Worm (Caenorhabditis elegans) whole organism, mixed stage, embryonic: ENCODE results near the gene T06A10.107.
"Not testable (repeated sequence)": the region's sequence is repeated elsewhere in the genome, so short reads cannot be mapped to it uniquely, and the experiment has no call there.

Source experiments
- blmp-1 ChIP-seq: fragments of 150-350 bp; optimal IDR thresholded peaks from 2 replicates; lab custom pipeline; 2014; ENCODE audit warnings: missing biosample characterization, missing genetic modification characterization
- ceh-39 ChIP-seq: fragments of 150-350 bp; optimal IDR thresholded peaks from 2 replicates; lab custom pipeline; 2014; ENCODE audit warnings: missing biosample characterization, missing genetic modification characterization
- ceh-83 ChIP-seq: fragments of 200-800 bp; sonication (Bioruptor generic); optimal IDR thresholded peaks from 2 replicates; lab custom pipeline; 2018; ENCODE audit warnings: mild to moderate bottlenecking, missing genetic modification characterization, missing compliant biosample characterization
- drap-1 ChIP-seq: fragments of 200-800 bp; sonication (Bioruptor generic); optimal IDR thresholded peaks from 3 replicates; lab custom pipeline; 2018; ENCODE audit warnings: mild to moderate bottlenecking, missing genetic modification characterization, missing compliant biosample characterization
- elt-1 ChIP-seq: sonication (generic microtip); optimal IDR thresholded peaks from 2 replicates; lab custom pipeline; 2017; ENCODE audit warnings: missing genetic modification characterization, mild to moderate bottlenecking, missing compliant biosample characterization, antibody characterized with exemption, moderate library complexity, borderline replicate concordance; ENCODE audit not compliant: insufficient read depth
- elt-3 ChIP-seq: fragments of 150-350 bp; optimal IDR thresholded peaks from 2 replicates; lab custom pipeline; 2014; ENCODE audit warnings: missing biosample characterization, missing genetic modification characterization
- lin-13 ChIP-seq: fragments of 150-350 bp; optimal IDR thresholded peaks from 2 replicates; lab custom pipeline; 2014; ENCODE audit warnings: missing biosample characterization, missing genetic modification characterization
- lin-32 ChIP-seq: fragments of 200-800 bp; sonication (Bioruptor generic); optimal IDR thresholded peaks from 2 replicates; lab custom pipeline; 2018; ENCODE audit warnings: mild to moderate bottlenecking, missing genetic modification characterization, missing compliant biosample characterization
- lsy-2 ChIP-seq: fragments of 150-350 bp; optimal IDR thresholded peaks from 2 replicates; lab custom pipeline; 2014; ENCODE audit warnings: missing biosample characterization, missing genetic modification characterization
- mab-5 ChIP-seq: fragments of 150-350 bp; optimal IDR thresholded peaks from 2 replicates; lab custom pipeline; 2014; ENCODE audit warnings: missing biosample characterization, missing genetic modification characterization
- nhr-12 ChIP-seq: fragments of 150-350 bp; optimal IDR thresholded peaks from 2 replicates; lab custom pipeline; 2014; ENCODE audit warnings: missing biosample characterization, missing genetic modification characterization
- nhr-2 ChIP-seq: fragments of 150-350 bp; optimal IDR thresholded peaks from 2 replicates; lab custom pipeline; 2014; ENCODE audit warnings: missing biosample characterization, missing genetic modification characterization
- nhr-76 ChIP-seq: sonication (generic microtip); optimal IDR thresholded peaks from 2 replicates; lab custom pipeline; 2017; ENCODE audit warnings: missing biosample characterization, missing genetic modification characterization
- pha-4 ChIP-seq: fragments of 150-350 bp; optimal IDR thresholded peaks from 2 replicates; lab custom pipeline; 2018; ENCODE audit warnings: missing biosample characterization, missing genetic modification reagents, missing genetic modification characterization
- sem-2 ChIP-seq: fragments of 200-800 bp; sonication (Bioruptor generic); optimal IDR thresholded peaks from 2 replicates; lab custom pipeline; 2018; ENCODE audit warnings: mild to moderate bottlenecking, missing genetic modification characterization, missing compliant biosample characterization
- snpc-4 ChIP-seq: fragments of 150-350 bp; optimal IDR thresholded peaks from 2 replicates; lab custom pipeline; 2014; ENCODE audit warnings: missing biosample characterization, missing genetic modification characterization
- tbx-8 ChIP-seq: fragments of 200-800 bp; sonication (Bioruptor generic); optimal IDR thresholded peaks from 2 replicates; lab custom pipeline; 2018; ENCODE audit warnings: mild to moderate bottlenecking, missing genetic modification characterization, moderate library complexity, missing compliant biosample characterization
- unc-39 ChIP-seq: fragments of 150-350 bp; optimal IDR thresholded peaks from 2 replicates; lab custom pipeline; 2014; ENCODE audit warnings: missing biosample characterization, missing genetic modification characterization
- unc-62 ChIP-seq: fragments of 150-350 bp; optimal IDR thresholded peaks from 2 replicates; lab custom pipeline; 2014; ENCODE audit warnings: missing biosample characterization, missing genetic modification reagents, missing genetic modification characterization
- zip-8 ChIP-seq: fragments of 150-350 bp; optimal IDR thresholded peaks from 2 replicates; lab custom pipeline; 2014; ENCODE audit warnings: missing biosample characterization, missing genetic modification characterization
- ztf-11 ChIP-seq: fragments of 150-350 bp; optimal IDR thresholded peaks from 2 replicates; lab custom pipeline; 2014; ENCODE audit warnings: missing biosample characterization, missing genetic modification characterization

The T06A10.107 gene

DNA sequence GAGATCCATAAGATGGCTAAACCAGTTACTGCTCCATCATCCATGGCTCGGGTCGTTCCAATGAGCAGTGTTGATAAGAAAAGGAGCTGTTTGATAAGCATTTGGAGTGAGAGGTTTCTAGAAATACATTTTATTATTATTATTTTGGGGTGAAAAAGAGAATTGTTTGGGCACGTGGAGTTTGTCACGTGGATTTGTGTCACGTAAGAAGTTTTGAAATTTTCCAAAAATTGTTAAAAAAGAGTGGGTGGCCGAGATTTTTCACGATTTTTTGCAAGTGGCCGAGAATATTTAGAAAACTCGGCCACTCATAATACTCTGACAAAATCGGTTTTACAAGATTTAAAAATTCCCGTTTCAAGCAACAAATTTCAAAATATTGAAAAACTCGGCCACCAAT lies 1.6 kb downstream of the T06A10.107 start, which contains the start of gene T06A10.106:
TSS of gene T06A10.106 (minus strand) at position 101 of the 400 bp plus-strand sequence.
- TF ChIP-seq tbx-8 (GFP tag; lab: Kevin White, UChicago) (no peak), nhr-2 (no peak), zip-8 (tag; lab: Kevin White, UChicago) (no peak), lin-32 (GFP tag; lab: Kevin White, UChicago) (no peak), unc-62 (GFP tag; lab: Kevin White, UChicago) (no peak), sem-2 (no peak), ceh-83 (GFP tag; lab: Kevin White, UChicago) (no peak)

DNA sequence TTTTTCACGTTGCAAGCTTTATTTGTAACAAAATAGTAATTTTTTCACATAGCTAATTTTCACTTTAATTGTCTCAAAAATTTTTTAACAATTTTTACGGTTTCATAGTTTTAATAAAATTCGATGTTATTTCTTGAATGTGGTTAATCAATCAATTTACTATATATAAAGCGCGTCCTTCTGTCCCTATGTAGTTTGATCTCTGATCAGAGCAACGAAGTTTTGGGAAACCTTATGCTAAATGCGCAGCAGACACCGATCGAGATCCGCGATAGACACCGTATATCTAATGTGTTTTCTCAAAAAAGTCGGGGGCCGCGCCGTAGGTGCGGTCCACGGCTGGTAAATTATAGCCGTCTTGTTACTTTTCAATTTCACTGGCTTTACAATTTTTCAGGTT lies 21.3 kb downstream of the T06A10.107 start:
- TF ChIP-seq blmp-1 (tag; lab: Kevin White, UChicago), result no peak
- no peak for TF ChIP-seq snpc-4
- TF ChIP-seq pha-4 (tag; lab: Kevin White, UChicago), result no peak
- no peak for TF ChIP-seq unc-62 (GFP tag; lab: Kevin White, UChicago)
- TF ChIP-seq mab-5 (tag; lab: Kevin White, UChicago), result no peak
- TF ChIP-seq nhr-12, result no peak

DNA sequence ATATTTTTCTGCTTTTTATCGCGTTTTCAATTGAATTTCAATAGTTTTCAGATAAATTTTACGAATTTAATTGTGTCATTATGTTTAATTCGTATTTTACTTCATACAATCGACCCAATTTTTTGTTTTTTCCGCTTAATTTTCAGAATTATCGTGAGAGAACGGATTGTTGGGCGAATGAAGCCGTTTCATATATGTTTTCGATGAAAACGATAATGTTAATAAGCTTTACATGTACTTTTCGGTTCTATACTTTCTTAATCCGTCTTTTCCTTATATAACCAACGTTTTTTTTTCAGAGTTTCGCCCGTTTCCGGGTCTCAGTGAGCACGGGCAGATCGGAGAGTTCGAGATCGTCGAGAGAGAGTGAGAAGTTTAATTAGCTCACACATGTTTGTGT lies 28.0 kb downstream of the T06A10.107 start, which contains the start of gene T06A10.2:
TSS of gene T06A10.2 (plus strand) at position 301 of the 400 bp plus-strand sequence.
- TF ChIP-seq lin-32 (GFP tag; lab: Kevin White, UChicago); lsy-2 (tag; lab: Kevin White, UChicago); unc-39: not testable (repeated sequence)
- TF ChIP-seq, all 35 proteins: peak for 0; not testable (repeated sequence) for 35

DNA sequence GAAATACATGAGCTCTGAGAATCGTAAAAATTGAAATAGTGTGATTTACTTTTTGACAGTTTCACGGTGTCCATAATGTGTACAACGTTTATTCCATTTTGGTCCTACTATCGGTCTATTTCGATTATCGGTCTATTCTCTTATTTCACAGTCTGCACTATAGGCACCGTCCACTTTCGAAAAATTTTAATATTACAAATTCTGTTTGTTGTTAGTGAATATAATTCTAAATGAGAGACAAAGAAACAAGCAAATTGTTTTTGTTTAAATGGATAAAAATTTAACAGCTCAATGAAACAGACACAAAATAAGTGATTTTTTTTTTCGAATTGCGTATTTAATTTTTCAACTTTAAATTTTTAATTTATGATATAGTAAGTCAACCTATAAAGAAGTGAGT lies 30.9 kb downstream of the T06A10.107 start:
- TF ChIP-seq lin-32 (GFP tag; lab: Kevin White, UChicago) (no peak), tbx-8 (GFP tag; lab: Kevin White, UChicago) (no peak), nhr-12 (no peak), mab-5 (tag; lab: Kevin White, UChicago) (no peak), drap-1 (GFP tag; lab: Kevin White, UChicago) (no peak), lin-13 (no peak), ceh-39 (tag; lab: Kevin White, UChicago) (no peak)

DNA sequence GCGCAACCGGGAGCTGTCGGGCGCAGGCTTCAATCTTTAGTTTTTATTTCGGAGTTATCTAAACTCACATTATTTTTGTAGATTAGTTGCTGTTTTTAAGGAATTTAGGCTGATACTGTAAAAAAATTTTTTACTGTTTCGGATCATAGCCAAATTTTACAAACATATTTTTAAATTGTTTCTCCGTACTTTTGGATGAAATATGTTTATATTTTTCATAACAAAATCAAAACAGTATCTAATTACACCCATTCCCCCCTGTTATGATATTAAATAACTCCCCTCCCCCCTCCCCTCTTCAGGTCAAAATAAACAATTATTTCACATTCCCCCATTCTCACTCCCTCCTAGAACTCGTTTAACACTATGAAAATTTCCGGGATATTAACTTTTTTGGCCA lies 48.4 kb downstream of the T06A10.107 start, which contains the start of gene Y116A8C.3:
TSS of gene Y116A8C.3 (plus strand) at position 301 of the 400 bp plus-strand sequence.
- no peak for TF ChIP-seq nhr-76 (tag; lab: Kevin White, UChicago)
- TF ChIP-seq elt-3, result no peak
- TF ChIP-seq elt-1 (tag; lab: Kevin White, UChicago), result no peak
- TF ChIP-seq ztf-11 (tag; lab: Kevin White, UChicago), result no peak
